Worm (Caenorhabditis elegans) whole organism, L1 larva: Measurements from ENCODE around the gene T28A8.4.

Source experiments
- C04F5.9 ChIP-seq: sonication (generic microtip); optimal IDR thresholded peaks from 2 replicates; lab custom pipeline; 2016; ENCODE audit warnings: missing genetic modification characterization, missing compliant biosample characterization
- F16B12.6 ChIP-seq: fragments of 150-350 bp; optimal IDR thresholded peaks from 2 replicates; lab custom pipeline; 2014; ENCODE audit warnings: missing biosample characterization, missing genetic modification characterization
- Y116A8C.19 ChIP-seq: sonication (generic microtip); optimal IDR thresholded peaks from 2 replicates; lab custom pipeline; 2016; ENCODE audit warnings: missing compliant biosample characterization, missing genetic modification characterization, borderline replicate concordance
- alr-1 ChIP-seq: fragments of 200-800 bp; sonication (Bioruptor generic); optimal IDR thresholded peaks from 2 replicates; lab custom pipeline; 2018; ENCODE audit warnings: borderline replicate concordance, mild to moderate bottlenecking, missing genetic modification characterization, missing compliant biosample characterization
- ama-1 ChIP-seq: fragments of 150-350 bp; optimal IDR thresholded peaks from 2 replicates; lab custom pipeline; 2014
- blmp-1 ChIP-seq: fragments of 150-350 bp; optimal IDR thresholded peaks from 2 replicates; lab custom pipeline; 2014; ENCODE audit warnings: missing biosample characterization, missing genetic modification characterization
- ceh-63 ChIP-seq: fragments of 200-800 bp; sonication (Bioruptor generic); optimal IDR thresholded peaks from 2 replicates; lab custom pipeline; 2018; ENCODE audit warnings: mild to moderate bottlenecking, missing genetic modification characterization, missing compliant biosample characterization
- ceh-82 ChIP-seq, 3 experiments: fragments of 150-350 bp in 1 of 3; sonication (generic microtip) in 2 of 3; optimal IDR thresholded peaks; 2 replicates each; lab custom pipeline; 2014 to 2017; ENCODE audit warnings: missing biosample characterization in 3 of 3, missing genetic modification characterization in 3 of 3
- ces-1 ChIP-seq: fragments of 150-350 bp; optimal IDR thresholded peaks from 2 replicates; lab custom pipeline; 2014; ENCODE audit warnings: missing biosample characterization, missing genetic modification reagents, missing genetic modification characterization
- dsc-1 ChIP-seq: sonication (generic microtip); optimal IDR thresholded peaks from 2 replicates; lab custom pipeline; 2016; ENCODE audit warnings: mild to moderate bottlenecking, missing genetic modification characterization, missing compliant biosample characterization
- efl-1 ChIP-seq, 4 experiments: fragments of 150-350 bp; optimal IDR thresholded peaks in 3 of 4; peaks in 1 of 4; 1 replicate in 1 of 4; 2 replicates in 3 of 4; lab custom pipeline; 2014; ENCODE audit warnings: missing biosample characterization in 2 of 4, missing genetic modification characterization in 2 of 4, missing genetic modification reagents in 2 of 4
- fkh-10 ChIP-seq: sonication (generic microtip); optimal IDR thresholded peaks from 2 replicates; lab custom pipeline; 2017; ENCODE audit warnings: missing biosample characterization, missing genetic modification reagents, missing genetic modification characterization
- fkh-4 ChIP-seq: sonication (generic microtip); optimal IDR thresholded peaks from 2 replicates; lab custom pipeline; 2016; ENCODE audit warnings: missing compliant biosample characterization, missing genetic modification characterization, borderline replicate concordance
- fos-1 ChIP-seq: fragments of 150-350 bp; optimal IDR thresholded peaks from 2 replicates; lab custom pipeline; 2014; ENCODE audit warnings: missing biosample characterization, missing genetic modification characterization
- hlh-4 ChIP-seq: sonication (generic microtip); optimal IDR thresholded peaks from 2 replicates; lab custom pipeline; 2016; ENCODE audit warnings: mild to moderate bottlenecking, missing genetic modification characterization, missing compliant biosample characterization
- lin-13 ChIP-seq: fragments of 150-350 bp; optimal IDR thresholded peaks from 2 replicates; lab custom pipeline; 2014; ENCODE audit warnings: missing biosample characterization, missing genetic modification reagents, missing genetic modification characterization
- lin-14 ChIP-seq: fragments of 200-800 bp; sonication (Bioruptor generic); optimal IDR thresholded peaks from 2 replicates; lab custom pipeline; 2018; ENCODE audit warnings: mild to moderate bottlenecking, missing genetic modification characterization, moderate library complexity, missing compliant biosample characterization
- lin-35 ChIP-seq, 2 experiments: fragments of 150-350 bp; optimal IDR thresholded peaks; 2 replicates each; lab custom pipeline; 2014; ENCODE audit warnings: missing biosample characterization in 2 of 2, missing genetic modification characterization in 2 of 2, missing genetic modification reagents in 2 of 2
- lir-3 ChIP-seq: sonication (generic microtip); optimal IDR thresholded peaks from 2 replicates; lab custom pipeline; 2016; ENCODE audit warnings: mild to moderate bottlenecking, missing genetic modification characterization, moderate library complexity, missing compliant biosample characterization; ENCODE audit not compliant: poor library complexity
- mdl-1 ChIP-seq, 2 experiments: fragments of 150-350 bp; optimal IDR thresholded peaks; 2 replicates each; lab custom pipeline; 2014 to 2017; ENCODE audit warnings: missing biosample characterization in 2 of 2, missing genetic modification characterization in 2 of 2, inconsistent platforms in 1 of 2
- mep-1 ChIP-seq: fragments of 150-350 bp; optimal IDR thresholded peaks from 2 replicates; lab custom pipeline; 2014; ENCODE audit warnings: missing biosample characterization, missing genetic modification characterization
- nhr-77 ChIP-seq: fragments of 150-350 bp; optimal IDR thresholded peaks from 2 replicates; lab custom pipeline; 2014; ENCODE audit warnings: missing biosample characterization, missing genetic modification characterization
- pag-3 ChIP-seq: sonication (generic microtip); optimal IDR thresholded peaks from 2 replicates; lab custom pipeline; 2017; ENCODE audit warnings: missing genetic modification characterization, mild to moderate bottlenecking, missing compliant biosample characterization, antibody characterized with exemption, borderline replicate concordance; ENCODE audit not compliant: insufficient read depth
- pqm-1 ChIP-seq: sonication (generic microtip); optimal IDR thresholded peaks from 3 replicates; lab custom pipeline; 2017; ENCODE audit warnings: missing biosample characterization, missing genetic modification characterization
- skn-1 ChIP-seq: fragments of 150-350 bp; optimal IDR thresholded peaks from 2 replicates; lab custom pipeline; 2014; ENCODE audit warnings: missing biosample characterization, missing genetic modification characterization
- sup-37 ChIP-seq: fragments of 200-800 bp; sonication (Bioruptor generic); optimal IDR thresholded peaks from 2 replicates; lab custom pipeline; 2018; ENCODE audit warnings: mild to moderate bottlenecking, missing genetic modification characterization, missing compliant biosample characterization

Gene T28A8.4

ce11 chrIII:13510753-13511152 lies 7.3 kb downstream of the T28A8.4 start:
- TF ChIP-seq mdl-1 (tag; optimal IDR thresholded peaks at IDR 0.05; lab: Kevin White, UChicago) (no peak), ama-1 (no peak), Y116A8C.19 (no peak), F16B12.6 (tag; lab: Kevin White, UChicago) (no peak), blmp-1 (tag; lab: Kevin White, UChicago) (no peak), skn-1 (tag; lab: Kevin White, UChicago) (no peak), fkh-4 (tag; lab: Kevin White, UChicago) (no peak), ceh-63 (GFP tag; lab: Kevin White, UChicago) (no peak), nhr-77 (no peak), dsc-1 (tag; lab: Kevin White, UChicago) (no peak), lin-35 (GFP tag; optimal IDR thresholded peaks at IDR 0.05; lab: Kevin White, UChicago) (no peak), ceh-82 (tag; optimal IDR thresholded peaks at IDR 0.05; lab: Kevin White, UChicago) (no peak), C04F5.9 (tag; lab: Kevin White, UChicago) (no peak), pag-3 (tag; lab: Kevin White, UChicago) (no peak), ces-1 (GFP tag; lab: Kevin White, UChicago) (no peak), lin-13 (GFP tag; lab: Kevin White, UChicago) (no peak), fos-1 (tag; lab: Kevin White, UChicago) (no peak)

- TF ChIP-seq efl-1 (optimal IDR thresholded peaks at IDR 0.05; lab: Kevin White, UChicago) (no peak), efl-1 (GFP tag; optimal IDR thresholded peaks at IDR 0.05 in 1 of 2; lab: Kevin White, UChicago) (peak in 1 of 2 experiments; percentile 33), nhr-77 (no peak)
Observed at ce11 chrIII:13514470-13514869, 11.0 kb downstream of the T28A8.4 start, which contains the start of gene mlh-1. mlh-1 (minus strand) TSS chrIII:13514570.

- no peak for TF ChIP-seq pqm-1 (tag; lab: Kevin White, UChicago)
- TF ChIP-seq efl-1 (optimal IDR thresholded peaks at IDR 0.05; lab: Kevin White, UChicago), result no peak
- TF ChIP-seq efl-1 (GFP tag; optimal IDR thresholded peaks at IDR 0.05 in 1 of 2; lab: Kevin White, UChicago), result peak in 1 of 2 experiments; percentile 85
Observed at ce11 chrIII:13518437-13518836, 15.0 kb downstream of the T28A8.4 start.

ce11 chrIII:13524021-13524420 lies 20.5 kb downstream of the T28A8.4 start, which contains the start of gene pod-1:
pod-1 (minus strand) TSS chrIII:13524121.
- TF ChIP-seq mep-1 (tag; lab: Kevin White, UChicago), result no peak
- no peak for TF ChIP-seq hlh-4
- TF ChIP-seq, all 84 proteins: peak for 0

- TF ChIP-seq efl-1 (optimal IDR thresholded peaks at IDR 0.05; lab: Kevin White, UChicago) (no peak), efl-1 (GFP tag; optimal IDR thresholded peaks at IDR 0.05 in 1 of 2; lab: Kevin White, UChicago) (peak in 1 of 2 experiments; percentile 6), alr-1 (peak; percentile 11), sup-37 (GFP tag; lab: Kevin White, UChicago) (no peak)
Observed at ce11 chrIII:13525118-13525839, 21.8 kb downstream of the T28A8.4 start.

ce11 chrIII:13526191-13526590 lies 22.7 kb downstream of the T28A8.4 start:
- TF ChIP-seq ceh-82 (tag; optimal IDR thresholded peaks at IDR 0.05; lab: Kevin White, UChicago), result no peak

ce11 chrIII:13526702-13527101 lies 23.2 kb downstream of the T28A8.4 start:
- TF ChIP-seq fkh-10 (GFP tag; lab: Kevin White, UChicago), result peak; percentile 75
- TF ChIP-seq lin-14 (GFP tag; lab: Kevin White, UChicago), result peak; percentile 23
- no peak for TF ChIP-seq lir-3 (tag; lab: Kevin White, UChicago)
